Worm (Caenorhabditis elegans): ENCODE data around the gene str-92.

DNA sequence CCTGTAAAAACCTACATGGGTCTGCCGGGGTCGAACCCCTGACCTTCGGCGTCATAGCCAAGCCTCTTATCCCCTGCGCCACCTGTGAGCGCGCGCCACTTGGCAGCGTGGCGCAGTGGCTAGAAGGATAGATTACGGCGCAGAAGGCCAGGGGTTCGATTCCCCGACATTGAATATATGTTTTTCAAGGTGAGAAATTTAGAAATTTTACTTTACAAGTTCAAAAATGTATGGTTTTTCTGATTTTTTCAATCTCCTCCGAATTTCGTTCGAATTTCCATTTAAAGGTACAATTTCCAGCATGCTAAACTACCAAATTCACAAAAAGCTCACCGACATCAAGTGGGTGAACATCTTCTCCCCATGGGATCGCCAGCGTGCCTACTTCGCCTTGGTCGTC, 16.4 kb downstream of the str-92 start, which contains the start of gene dgat-2:
- no peak for TF ChIP-seq W03F9.2 (tag; optimal IDR thresholded peaks at IDR 0.05)
- TF ChIP-seq him-1 (tag; optimal IDR thresholded peaks at IDR 0.05), result no peak

Measured in whole organism, L4/young adult.